Worm (Caenorhabditis elegans) whole organism, young adult: ENCODE results near the gene vps-26.

Experiments used
- B0019.2 ChIP-seq: fragments of 200-800 bp; sonication (Bioruptor generic); conservative IDR thresholded peaks from 2 replicates; pipeline ENCODE4 v1.3.6; 2022; ENCODE audit warnings: missing genetic modification reagents, missing genetic modification characterization, missing compliant biosample characterization
- B0261.1 ChIP-seq: sonication (generic microtip); optimal IDR thresholded peaks from 2 replicates; lab custom pipeline; 2016; ENCODE audit warnings: mild to moderate bottlenecking, missing genetic modification characterization, moderate library complexity, missing compliant biosample characterization
- F10E7.11 ChIP-seq: sonication (generic microtip); optimal IDR thresholded peaks from 2 replicates; lab custom pipeline; 2017; ENCODE audit warnings: mild to moderate bottlenecking, missing genetic modification characterization, moderate library complexity, missing compliant biosample characterization
- F23B12.7 ChIP-seq: sonication (generic microtip); optimal IDR thresholded peaks from 2 replicates; lab custom pipeline; 2017; ENCODE audit warnings: missing genetic modification characterization, mild to moderate bottlenecking, missing compliant biosample characterization, antibody characterized with exemption, moderate library complexity; ENCODE audit not compliant: insufficient read depth
- F33H1.4 ChIP-seq: fragments of 200-800 bp; sonication (Bioruptor generic); IDR thresholded peaks from 2 replicates; pipeline ENCODE4 v1.3.6; 2022; ENCODE audit warnings: missing genetic modification reagents, missing genetic modification characterization, missing compliant biosample characterization
- F52B5.7 ChIP-seq: sonication (generic microtip); optimal IDR thresholded peaks from 2 replicates; lab custom pipeline; 2016; ENCODE audit warnings: mild to moderate bottlenecking, missing genetic modification characterization, missing compliant biosample characterization
- F55B11.4 ChIP-seq: sonication (generic microtip); optimal IDR thresholded peaks from 2 replicates; lab custom pipeline; 2016; ENCODE audit warnings: missing compliant biosample characterization, missing genetic modification characterization, borderline replicate concordance; ENCODE audit not compliant: insufficient read depth
- T26A5.8 ChIP-seq: sonication (generic microtip); optimal IDR thresholded peaks from 2 replicates; lab custom pipeline; 2016; ENCODE audit warnings: missing genetic modification characterization, missing compliant biosample characterization
- Y53F4B.3 ChIP-seq: fragments of 200-800 bp; sonication (Bioruptor generic); IDR thresholded peaks from 2 replicates; pipeline ENCODE4 v1.3.6; 2022; ENCODE audit warnings: missing genetic modification reagents, missing genetic modification characterization, missing compliant biosample characterization
- Y53G8AR.9 ChIP-seq: fragments of 200-800 bp; sonication (Bioruptor generic); conservative IDR thresholded peaks from 2 replicates; pipeline ENCODE4 v1.3.6; 2022; ENCODE audit warnings: missing genetic modification reagents, missing genetic modification characterization, missing compliant biosample characterization
- Y79H2A.3 ChIP-seq: fragments of 200-800 bp; sonication (Bioruptor generic); conservative IDR thresholded peaks from 2 replicates; pipeline ENCODE4 v1.3.6; 2022; ENCODE audit warnings: missing genetic modification reagents, missing genetic modification characterization, missing compliant biosample characterization
- ZK185.1 ChIP-seq: sonication (generic microtip); optimal IDR thresholded peaks from 2 replicates; lab custom pipeline; 2016; ENCODE audit warnings: mild to moderate bottlenecking, missing genetic modification characterization, missing compliant biosample characterization; ENCODE audit not compliant: poor library complexity, severe bottlenecking
- ama-1 ChIP-seq, 3 experiments: fragments of 150-350 bp in 1 of 3; sonication (generic microtip) in 2 of 3; optimal IDR thresholded peaks; 2 replicates each; lab custom pipeline; 2014 to 2018; ENCODE audit warnings: missing biosample characterization in 2 of 3, missing genetic modification characterization in 2 of 3, missing genetic modification reagents in 2 of 3
- aptf-3 ChIP-seq: fragments of 200-800 bp; sonication (Bioruptor generic); IDR thresholded peaks from 2 replicates; pipeline ENCODE4 v1.3.6; 2022; ENCODE audit warnings: missing genetic modification characterization, missing compliant biosample characterization
- atf-7 ChIP-seq: sonication (generic microtip); optimal IDR thresholded peaks from 2 replicates; lab custom pipeline; 2017; ENCODE audit warnings: mild to moderate bottlenecking, missing genetic modification characterization, missing compliant biosample characterization
- ccch-3 ChIP-seq: fragments of 200-800 bp; sonication (Bioruptor generic); optimal IDR thresholded peaks from 2 replicates; lab custom pipeline; 2018; ENCODE audit warnings: mild to moderate bottlenecking, missing genetic modification characterization, missing compliant biosample characterization
- cebp-1 ChIP-seq, 2 experiments: fragments of 200-800 bp in 1 of 2; sonication (Bioruptor generic) in 1 of 2; sonication (generic microtip) in 1 of 2; IDR thresholded peaks in 1 of 2; optimal IDR thresholded peaks in 1 of 2; 2 replicates each; pipeline versions ENCODE4 v1.3.6 to Lab custom; 2017 to 2022; ENCODE audit warnings: missing compliant biosample characterization in 2 of 2, missing genetic modification characterization in 2 of 2, mild to moderate bottlenecking in 1 of 2, missing genetic modification reagents in 1 of 2, moderate library complexity in 1 of 2
- ceh-100 ChIP-seq: fragments of 200-800 bp; sonication (Bioruptor generic); IDR thresholded peaks from 2 replicates; pipeline ENCODE4 v1.3.6; 2022; ENCODE audit warnings: missing genetic modification reagents, missing genetic modification characterization, missing compliant biosample characterization
- ceh-40 ChIP-seq: fragments of 200-800 bp; sonication (Bioruptor generic); IDR thresholded peaks from 2 replicates; pipeline ENCODE4 v1.3.6; 2022; ENCODE audit warnings: missing genetic modification characterization, missing compliant biosample characterization
- ceh-91 ChIP-seq: fragments of 200-800 bp; sonication (Bioruptor generic); IDR thresholded peaks from 2 replicates; pipeline ENCODE4 v1.3.6; 2022; ENCODE audit warnings: missing genetic modification reagents, missing genetic modification characterization, missing compliant biosample characterization
- dox-1 ChIP-seq: fragments of 200-800 bp; sonication (Bioruptor generic); IDR thresholded peaks from 2 replicates; pipeline ENCODE4 v1.3.6; 2022; ENCODE audit warnings: missing genetic modification reagents, missing genetic modification characterization, missing compliant biosample characterization
- dpl-1 ChIP-seq: fragments of 150-350 bp; optimal IDR thresholded peaks from 2 replicates; lab custom pipeline; 2014; ENCODE audit warnings: missing biosample characterization, missing genetic modification reagents, missing genetic modification characterization
- egl-44 ChIP-seq: fragments of 200-800 bp; sonication (Bioruptor generic); IDR thresholded peaks from 2 replicates; pipeline ENCODE4 v1.3.6; 2022; ENCODE audit warnings: missing genetic modification reagents, missing genetic modification characterization, missing compliant biosample characterization
- gei-17 ChIP-seq: fragments of 200-800 bp; sonication (Bioruptor generic); optimal IDR thresholded peaks from 2 replicates; lab custom pipeline; 2018; ENCODE audit warnings: mild to moderate bottlenecking, missing genetic modification characterization, missing compliant biosample characterization
- him-1 ChIP-seq: sonication (generic microtip); optimal IDR thresholded peaks from 2 replicates; lab custom pipeline; 2016; ENCODE audit warnings: missing genotype, missing genetic modification reagents, missing genetic modification characterization, missing compliant biosample characterization
- hmg-1.2 ChIP-seq: fragments of 200-800 bp; sonication (Bioruptor generic); IDR thresholded peaks from 2 replicates; pipeline ENCODE4 v1.3.6; 2022; ENCODE audit warnings: missing genetic modification reagents, missing genetic modification characterization, missing compliant biosample characterization
- hsf-1 ChIP-seq: fragments of 200-800 bp; sonication (Bioruptor generic); IDR thresholded peaks from 2 replicates; pipeline ENCODE4 v1.3.6; 2022; ENCODE audit warnings: missing genetic modification reagents, missing genetic modification characterization, missing compliant biosample characterization
- let-526 ChIP-seq: fragments of 200-800 bp; sonication (Bioruptor generic); IDR thresholded peaks from 2 replicates; pipeline ENCODE4 v1.3.6; 2022; ENCODE audit warnings: missing genetic modification reagents, missing genetic modification characterization, missing compliant biosample characterization
- lin-26 ChIP-seq: fragments of 200-800 bp; sonication (Bioruptor generic); IDR thresholded peaks from 2 replicates; pipeline ENCODE4 v1.3.6; 2022; ENCODE audit warnings: missing genetic modification reagents, missing genetic modification characterization, missing compliant biosample characterization
- lin-40 ChIP-seq: sonication (generic microtip); optimal IDR thresholded peaks from 2 replicates; lab custom pipeline; 2016; ENCODE audit warnings: missing genetic modification characterization, mild to moderate bottlenecking, missing compliant biosample characterization, missing genotype, missing genetic modification reagents
- madf-10 ChIP-seq: sonication (generic microtip); optimal IDR thresholded peaks from 2 replicates; lab custom pipeline; 2016; ENCODE audit warnings: mild to moderate bottlenecking, missing genetic modification characterization, missing compliant biosample characterization
- madf-8 ChIP-seq: fragments of 200-800 bp; sonication (Bioruptor generic); conservative IDR thresholded peaks from 2 replicates; pipeline ENCODE4 v1.3.6; 2022; ENCODE audit warnings: missing genetic modification reagents, missing genetic modification characterization, missing compliant biosample characterization
- mes-4 ChIP-seq: sonication (generic microtip); optimal IDR thresholded peaks from 2 replicates; lab custom pipeline; 2016; ENCODE audit warnings: missing genotype, missing genetic modification characterization, missing compliant biosample characterization
- mxl-1 ChIP-seq: sonication (generic microtip); optimal IDR thresholded peaks from 2 replicates; lab custom pipeline; 2016; ENCODE audit warnings: missing genetic modification characterization, missing compliant biosample characterization
- nfyb-1 ChIP-seq: fragments of 200-800 bp; sonication (Bioruptor generic); IDR thresholded peaks from 2 replicates; pipeline ENCODE4 v1.3.6; 2022; ENCODE audit warnings: missing genetic modification reagents, missing genetic modification characterization, missing compliant biosample characterization
- pbrm-1 ChIP-seq: fragments of 200-800 bp; sonication (Bioruptor generic); IDR thresholded peaks from 2 replicates; pipeline ENCODE4 v1.3.6; 2022; ENCODE audit warnings: missing genetic modification reagents, missing genetic modification characterization, missing compliant biosample characterization
- repo-1 ChIP-seq: sonication (generic microtip); optimal IDR thresholded peaks from 2 replicates; lab custom pipeline; 2017; ENCODE audit warnings: mild to moderate bottlenecking, missing genetic modification characterization, missing compliant biosample characterization
- rpc-1 ChIP-seq, 2 experiments: fragments of 150-350 bp in 1 of 2; sonication (generic microtip) in 1 of 2; optimal IDR thresholded peaks; 2 replicates each; lab custom pipeline; 2014 to 2018; ENCODE audit warnings: missing biosample characterization in 1 of 2, missing genetic modification characterization in 1 of 2, missing genetic modification reagents in 1 of 2, missing genotype in 1 of 2
- snpc-1.3 ChIP-seq: sonication (generic microtip); optimal IDR thresholded peaks from 2 replicates; lab custom pipeline; 2017; ENCODE audit warnings: missing genetic modification characterization, mild to moderate bottlenecking, missing compliant biosample characterization, antibody characterized with exemption, moderate library complexity, missing genotype, missing genetic modification reagents; ENCODE audit not compliant: insufficient read depth
- sptf-2 ChIP-seq: fragments of 200-800 bp; sonication (Bioruptor generic); optimal IDR thresholded peaks from 2 replicates; lab custom pipeline; 2018; ENCODE audit warnings: mild to moderate bottlenecking, missing genetic modification characterization, missing compliant biosample characterization
- tbx-9 ChIP-seq: sonication (generic microtip); optimal IDR thresholded peaks from 2 replicates; lab custom pipeline; 2016; ENCODE audit warnings: borderline replicate concordance, missing genetic modification characterization, inconsistent platforms, missing compliant biosample characterization
- unc-62 ChIP-seq: fragments of 150-350 bp; optimal IDR thresholded peaks from 2 replicates; lab custom pipeline; 2014; ENCODE audit warnings: missing biosample characterization, missing genetic modification reagents, missing genetic modification characterization
- ztf-18 ChIP-seq: sonication (generic microtip); optimal IDR thresholded peaks from 2 replicates; lab custom pipeline; 2016; ENCODE audit warnings: missing genotype, mild to moderate bottlenecking, missing genetic modification characterization, missing compliant biosample characterization
- ztf-25 ChIP-seq: fragments of 200-800 bp; sonication (Bioruptor generic); IDR thresholded peaks from 2 replicates; pipeline ENCODE4 v1.3.6; 2022; ENCODE audit warnings: missing genetic modification reagents, missing genetic modification characterization, missing compliant biosample characterization
- ztf-28 ChIP-seq: fragments of 200-800 bp; sonication (Bioruptor generic); IDR thresholded peaks from 2 replicates; pipeline ENCODE4 v1.3.6; 2022; ENCODE audit warnings: missing genetic modification reagents, missing genetic modification characterization, missing compliant biosample characterization

Gene vps-26

ce11 chrIV:9323989-9324506 lies 17.5 kb downstream of the vps-26 start, which contains the start of the genes nspg-11 and F49C12.15:
Gene nspg-11, minus strand, starts transcription at chrIV:9324089.
Gene F49C12.15, plus strand, starts transcription at chrIV:9324456.
- TF ChIP-seq F23B12.7, result no peak
- no peak for TF ChIP-seq snpc-1.3 (tag; lab: Kevin White, UChicago)
- TF ChIP-seq him-1 (tag; lab: Kevin White, UChicago), result no peak

DNA sequence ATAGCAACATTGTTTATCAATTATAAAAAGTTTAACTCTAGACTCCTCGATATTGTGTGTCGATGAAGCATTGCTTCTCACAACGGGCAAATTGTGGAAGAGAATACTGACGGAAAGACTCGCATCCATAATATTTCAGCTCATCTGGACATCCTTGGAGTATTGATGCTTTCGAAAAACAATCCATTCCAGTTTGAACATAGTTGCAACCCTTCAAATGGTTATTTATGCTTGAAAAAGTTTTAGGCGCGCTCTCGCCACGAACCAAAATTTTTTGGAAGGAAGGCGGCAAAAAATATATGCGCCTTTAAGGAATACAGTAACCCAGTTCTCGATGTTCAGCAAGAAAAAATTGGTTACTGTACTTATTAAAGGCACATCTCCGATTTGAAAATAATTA lies 19.1 kb downstream of the vps-26 start:
- TF ChIP-seq F23B12.7 (no peak), madf-10 (tag; lab: Kevin White, UChicago) (no peak), gei-17 (GFP tag; lab: Kevin White, UChicago) (no peak), lin-26 (GFP tag; lab: Robert Waterston, UW) (no peak), egl-44 (GFP tag; lab: Robert Waterston, UW) (no peak), aptf-3 (no peak), ama-1 (optimal IDR thresholded peaks at IDR 0.05; lab: Kevin White, UChicago) (peak; percentile 66), ama-1 (GFP tag; optimal IDR thresholded peaks at IDR 0.05; lab: Kevin White, UChicago) (no peak), nfyb-1 (GFP tag; lab: Robert Waterston, UW) (0 out of 2 replicates have a peak, but pooled peaks have one; percentile 41), Y53F4B.3 (GFP tag; lab: Robert Waterston, UW) (no peak), madf-8 (GFP tag; lab: Robert Waterston, UW) (no peak), ccch-3 (no peak), lin-40 (peak; percentile 31), Y79H2A.3 (GFP tag; lab: Robert Waterston, UW) (no peak), hmg-1.2 (peak; percentile 29; the same call in 1 of the 2 replicates), cebp-1 (GFP tag; IDR thresholded peaks at IDR 0.05; lab: Robert Waterston, UW) (no peak), cebp-1 (tag; optimal IDR thresholded peaks at IDR 0.05; lab: Kevin White, UChicago) (no peak), mxl-1 (tag; lab: Kevin White, UChicago) (no peak), ceh-40 (no peak), hsf-1 (no peak), F55B11.4 (tag; lab: Kevin White, UChicago) (no peak), let-526 (GFP tag; lab: Robert Waterston, UW) (no peak), B0261.1 (tag; lab: Kevin White, UChicago) (no peak), dpl-1 (GFP tag; lab: Kevin White, UChicago) (no peak), sptf-2 (GFP tag; lab: Kevin White, UChicago) (no peak), mes-4 (tag; lab: Kevin White, UChicago) (no peak), ztf-25 (GFP tag; lab: Robert Waterston, UW) (no peak), ceh-91 (GFP tag; lab: Robert Waterston, UW) (no peak), ZK185.1 (tag; lab: Kevin White, UChicago) (no peak), F33H1.4 (no peak), Y53G8AR.9 (GFP tag; lab: Robert Waterston, UW) (0 out of 2 replicates have a peak, but pooled peaks have one; percentile 6), ceh-100 (GFP tag; lab: Robert Waterston, UW) (no peak), ztf-18 (no peak), pbrm-1 (GFP tag; lab: Robert Waterston, UW) (no peak), F10E7.11 (tag; lab: Kevin White, UChicago) (no peak), dox-1 (GFP tag; lab: Robert Waterston, UW) (peak; percentile 37; the same call in 1 of the 2 replicates), ztf-28 (GFP tag; lab: Robert Waterston, UW) (no peak), atf-7 (tag; lab: Kevin White, UChicago) (no peak), B0019.2 (no peak), tbx-9 (tag; lab: Kevin White, UChicago) (no peak), T26A5.8 (tag; lab: Kevin White, UChicago) (no peak), repo-1 (tag; lab: Kevin White, UChicago) (peak; percentile 32), F52B5.7 (tag; lab: Kevin White, UChicago) (no peak), unc-62 (GFP tag; lab: Kevin White, UChicago) (no peak), rpc-1 (optimal IDR thresholded peaks at IDR 0.05; lab: Kevin White, UChicago) (no peak), rpc-1 (tag; optimal IDR thresholded peaks at IDR 0.05; lab: Kevin White, UChicago) (no peak)
